Fruit fly (Drosophila melanogaster) whole organism, embryonic: Measurements from ENCODE around the gene Vlet.

Experiments
- Awh ChIP-seq: fragments of 200-800 bp; sonication (Bioruptor generic); IDR thresholded peaks from 2 replicates; pipeline ENCODE4, ENCODE4 v1.3.6; 2022; ENCODE audit warnings: missing biosample characterization, missing genetic modification characterization
- B-H2 ChIP-seq: fragments of 200-800 bp; sonication (Bioruptor generic); optimal IDR thresholded peaks from 2 replicates; lab custom pipeline; 2018; ENCODE audit warnings: missing biosample characterization, mild to moderate bottlenecking, missing genetic modification characterization
- Bdp1 ChIP-seq: fragments of 200-800 bp; sonication (Bioruptor generic); optimal IDR thresholded peaks from 3 replicates; lab custom pipeline; 2016; ENCODE audit warnings: missing biosample characterization, missing genetic modification characterization
- CG11696 ChIP-seq: fragments of 200-800 bp; sonication (Bioruptor generic); IDR thresholded peaks from 2 replicates; pipeline ENCODE4 v1.3.6; 2022; ENCODE audit warnings: missing biosample characterization, missing genetic modification characterization
- CG13894 ChIP-seq: fragments of 200-800 bp; sonication (Bioruptor generic); optimal IDR thresholded peaks from 3 replicates; lab custom pipeline; 2018; ENCODE audit warnings: missing biosample characterization, mild to moderate bottlenecking, missing genetic modification characterization, moderate library complexity
- CG14014 ChIP-seq: fragments of 200-800 bp; sonication (Bioruptor generic); IDR thresholded peaks from 2 replicates; pipeline ENCODE4 v1.3.6; 2022; ENCODE audit warnings: missing biosample characterization, missing genetic modification characterization
- CG14667 ChIP-seq: fragments of 200-800 bp; sonication (Bioruptor generic); IDR thresholded peaks from 2 replicates; pipeline ENCODE4 v1.3.6; 2022; ENCODE audit warnings: missing biosample characterization, missing genetic modification characterization
- CG16779 ChIP-seq: fragments of 200-800 bp; sonication (Bioruptor generic); IDR thresholded peaks from 2 replicates; pipeline ENCODE4 v1.3.6; 2022; ENCODE audit warnings: missing biosample characterization, missing genetic modification characterization
- CG17802 ChIP-seq: fragments of 200-800 bp; sonication (Bioruptor generic); optimal IDR thresholded peaks from 2 replicates; lab custom pipeline; 2018; ENCODE audit warnings: missing biosample characterization, mild to moderate bottlenecking, missing genetic modification characterization, moderate library complexity
- CG18011 ChIP-seq: fragments of 200-800 bp; sonication (Bioruptor generic); optimal IDR thresholded peaks from 2 replicates; lab custom pipeline; 2017; ENCODE audit warnings: missing biosample characterization, missing genetic modification characterization, mild to moderate bottlenecking, moderate library complexity, missing genotype
- CG18262 ChIP-seq: fragments of 200-800 bp; optimal IDR thresholded peaks from 3 replicates; lab custom pipeline; 2019; ENCODE audit warnings: missing biosample characterization, mild to moderate bottlenecking, missing genetic modification characterization, moderate library complexity
- CG31388 ChIP-seq: fragments of 200-800 bp; sonication (Bioruptor generic); optimal IDR thresholded peaks from 2 replicates; lab custom pipeline; 2016; ENCODE audit warnings: missing biosample characterization, missing genetic modification characterization
- CG3281 ChIP-seq: fragments of 200-800 bp; sonication (Bioruptor generic); optimal IDR thresholded peaks from 3 replicates; lab custom pipeline; 2017; ENCODE audit warnings: missing biosample characterization, mild to moderate bottlenecking, missing genetic modification characterization
- CG33557 ChIP-seq: fragments of 200-800 bp; sonication (Bioruptor generic); optimal IDR thresholded peaks from 2 replicates; lab custom pipeline; 2019; ENCODE audit warnings: missing biosample characterization, mild to moderate bottlenecking, missing genetic modification characterization, moderate library complexity
- CG7745 ChIP-seq: fragments of 200-800 bp; sonication (Bioruptor generic); optimal IDR thresholded peaks from 2 replicates; lab custom pipeline; 2018; ENCODE audit warnings: missing biosample characterization, mild to moderate bottlenecking, missing genetic modification characterization, moderate library complexity
- CG9932 ChIP-seq: fragments of 200-800 bp; sonication (Bioruptor generic); IDR thresholded peaks from 2 replicates; pipeline ENCODE4 v1.3.6; 2022; ENCODE audit warnings: missing biosample characterization, missing genetic modification characterization
- CkIIα-i1 ChIP-seq: fragments of 200-800 bp; sonication (Bioruptor generic); IDR thresholded peaks from 2 replicates; pipeline ENCODE4 v1.3.6; 2022; ENCODE audit warnings: missing biosample characterization, missing genetic modification characterization
- D19A ChIP-seq: fragments of 200-800 bp; optimal IDR thresholded peaks from 3 replicates; lab custom pipeline; 2019; ENCODE audit warnings: missing biosample characterization, mild to moderate bottlenecking, missing genetic modification characterization, moderate library complexity
- Eip74EF ChIP-seq, 2 experiments: fragments of 200-800 bp in 1 of 2; fragments of >200 bp in 1 of 2; sonication (Bioruptor generic) in 1 of 2; optimal IDR thresholded peaks; 2 replicates each; lab custom pipeline; 2017 to 2019; ENCODE audit warnings: missing biosample characterization in 2 of 2, missing genetic modification characterization in 2 of 2, mild to moderate bottlenecking in 1 of 2, moderate library complexity in 1 of 2
- GATAe ChIP-seq: fragments of 200-800 bp; sonication (Bioruptor generic); conservative IDR thresholded peaks from 2 replicates; pipeline ENCODE4 v1.3.6; 2022; ENCODE audit warnings: missing biosample characterization, missing genetic modification characterization
- Hmx ChIP-seq: fragments of 200-800 bp; sonication (Bioruptor generic); optimal IDR thresholded peaks from 2 replicates; lab custom pipeline; 2016; ENCODE audit warnings: missing biosample characterization, missing genetic modification characterization
- Hr3 ChIP-seq: fragments of 200-800 bp; sonication (Bioruptor generic); optimal IDR thresholded peaks from 3 replicates; lab custom pipeline; 2016; ENCODE audit warnings: missing biosample characterization, missing genetic modification characterization
- Kr ChIP-seq: fragments of 200-800 bp; sonication (Bioruptor generic); optimal IDR thresholded peaks from 2 replicates; lab custom pipeline; 2017; ENCODE audit warnings: missing biosample characterization, mild to moderate bottlenecking, missing genetic modification characterization
- MBD-R2 ChIP-seq: fragments of 200-800 bp; sonication (Bioruptor generic); IDR thresholded peaks from 2 replicates; pipeline ENCODE4 v1.3.6; 2022; ENCODE audit warnings: missing biosample characterization, missing genetic modification characterization
- Mad ChIP-seq: fragments of 200-800 bp; sonication (Bioruptor generic); optimal IDR thresholded peaks from 2 replicates; lab custom pipeline; 2016; ENCODE audit warnings: missing biosample characterization, missing genetic modification characterization
- Mes4 ChIP-seq: fragments of 200-800 bp; sonication (Bioruptor generic); optimal IDR thresholded peaks from 2 replicates; lab custom pipeline; 2016; ENCODE audit warnings: missing biosample characterization, missing genetic modification characterization
- NC2β ChIP-seq: fragments of 200-800 bp; sonication (Bioruptor generic); optimal IDR thresholded peaks from 2 replicates; lab custom pipeline; 2016; ENCODE audit warnings: missing biosample characterization, missing genetic modification characterization
- Neu2 ChIP-seq: fragments of 200-800 bp; sonication (Bioruptor generic); optimal IDR thresholded peaks from 3 replicates; lab custom pipeline; 2016; ENCODE audit warnings: missing biosample characterization, missing genetic modification characterization, borderline replicate concordance
- Oli ChIP-seq: fragments of 200-800 bp; sonication (Bioruptor generic); optimal IDR thresholded peaks from 2 replicates; lab custom pipeline; 2018; ENCODE audit warnings: missing biosample characterization, mild to moderate bottlenecking, missing genetic modification characterization, moderate library complexity
- Opbp ChIP-seq: fragments of 200-800 bp; sonication (Bioruptor generic); IDR thresholded peaks from 3 replicates; pipeline ENCODE4 v1.3.6; 2022; ENCODE audit warnings: missing biosample characterization, missing genetic modification characterization; ENCODE audit not compliant: partially characterized antibody
- Ptx1 ChIP-seq: fragments of 200-800 bp; sonication (Bioruptor generic); IDR thresholded peaks from 2 replicates; pipeline ENCODE4 v1.3.6; 2022; ENCODE audit warnings: missing biosample characterization, missing genetic modification characterization
- ab ChIP-seq: fragments of 200-800 bp; sonication (Bioruptor generic); optimal IDR thresholded peaks from 2 replicates; lab custom pipeline; 2016; ENCODE audit warnings: missing biosample characterization, missing genetic modification characterization
- ara ChIP-seq: fragments of 200-800 bp; sonication (Bioruptor generic); IDR thresholded peaks from 2 replicates; pipeline ENCODE4 v1.3.6; 2022; ENCODE audit warnings: missing biosample characterization, missing genetic modification characterization
- cato ChIP-seq: fragments of 200-800 bp; sonication (Bioruptor generic); optimal IDR thresholded peaks from 2 replicates; lab custom pipeline; 2016; ENCODE audit warnings: missing biosample characterization, missing genetic modification characterization, borderline replicate concordance
- caup ChIP-seq: fragments of 200-800 bp; sonication (Bioruptor generic); optimal IDR thresholded peaks from 3 replicates; lab custom pipeline; 2017; ENCODE audit warnings: missing biosample characterization, mild to moderate bottlenecking, missing genetic modification characterization, moderate library complexity; ENCODE audit not compliant: severe bottlenecking
- chinmo ChIP-seq: fragments of 200-800 bp; sonication (Bioruptor generic); IDR thresholded peaks from 4 replicates; pipeline ENCODE4 v1.3.6; 2022; ENCODE audit warnings: missing biosample characterization, missing genetic modification characterization; ENCODE audit not compliant: partially characterized antibody
- fd64A ChIP-seq: fragments of 200-800 bp; sonication (Bioruptor generic); optimal IDR thresholded peaks from 3 replicates; lab custom pipeline; 2018; ENCODE audit warnings: missing biosample characterization, mild to moderate bottlenecking, missing genetic modification characterization
- fd96Cb ChIP-seq: fragments of 200-800 bp; sonication (Bioruptor generic); optimal IDR thresholded peaks from 2 replicates; lab custom pipeline; 2018; ENCODE audit warnings: missing biosample characterization, mild to moderate bottlenecking, missing genetic modification characterization, moderate library complexity
- gce ChIP-seq: fragments of 200-800 bp; sonication (Bioruptor generic); IDR thresholded peaks from 3 replicates; pipeline ENCODE4 v1.3.6; 2022; ENCODE audit warnings: missing biosample characterization, missing genetic modification characterization
- gfzf ChIP-seq: fragments of 200-800 bp; sonication (Bioruptor generic); optimal IDR thresholded peaks from 2 replicates; lab custom pipeline; 2016; ENCODE audit warnings: missing biosample characterization, mild to moderate bottlenecking, missing genetic modification characterization, moderate library complexity
- gt ChIP-seq: fragments of 200-800 bp; sonication (Bioruptor generic); IDR thresholded peaks from 2 replicates; pipeline ENCODE4 v1.3.6; 2022; ENCODE audit warnings: missing biosample characterization, missing genetic modification characterization
- jing ChIP-seq: fragments of 200-800 bp; sonication (Bioruptor generic); optimal IDR thresholded peaks from 2 replicates; lab custom pipeline; 2018; ENCODE audit warnings: missing biosample characterization, mild to moderate bottlenecking, missing genetic modification characterization
- luna ChIP-seq: fragments of 200-800 bp; sonication (Bioruptor generic); optimal IDR thresholded peaks from 2 replicates; lab custom pipeline; 2016; ENCODE audit warnings: missing biosample characterization, missing genetic modification characterization
- mirr ChIP-seq: fragments of 200-800 bp; sonication (Bioruptor generic); optimal IDR thresholded peaks from 3 replicates; lab custom pipeline; 2018; ENCODE audit warnings: missing biosample characterization, mild to moderate bottlenecking, missing genetic modification characterization
- phol ChIP-seq: fragments of 200-800 bp; sonication (Bioruptor generic); optimal IDR thresholded peaks from 3 replicates; lab custom pipeline; 2018; ENCODE audit warnings: missing biosample characterization, mild to moderate bottlenecking, missing genetic modification characterization, moderate library complexity
- prd ChIP-seq, 3 experiments: fragments of >200 bp in 2 of 3; fragments of 200-800 bp in 1 of 3; sonication (Bioruptor generic) in 1 of 3; optimal IDR thresholded peaks in 2 of 3; IDR thresholded peaks in 1 of 3; 2 replicates in 2 of 3; 3 replicates in 1 of 3; pipeline versions ENCODE4 v1.3.6 to Lab custom; 2017 to 2022; ENCODE audit warnings: missing biosample characterization in 1 of 3, missing genetic modification characterization in 1 of 3
- sens ChIP-seq: fragments of 200-800 bp; sonication (Bioruptor generic); peaks from one replicate; lab custom pipeline; 2016; ENCODE audit warnings: missing biosample characterization, missing genetic modification characterization
- shn ChIP-seq: fragments of 200-800 bp; sonication (Bioruptor generic); optimal IDR thresholded peaks from 3 replicates; lab custom pipeline; 2016; ENCODE audit warnings: missing biosample characterization, missing genetic modification characterization
- slbo ChIP-seq: fragments of 200-800 bp; sonication (Bioruptor generic); IDR thresholded peaks from 2 replicates; pipeline ENCODE4 v1.3.6; 2022; ENCODE audit warnings: missing biosample characterization, missing genetic modification characterization
- vvl ChIP-seq: fragments of 200-800 bp; sonication (Bioruptor generic); IDR thresholded peaks from 2 replicates; pipeline ENCODE4 v1.3.6; 2022; ENCODE audit warnings: missing biosample characterization, missing genetic modification characterization
- zf30C ChIP-seq: fragments of 200-800 bp; sonication (Bioruptor generic); optimal IDR thresholded peaks from 3 replicates; lab custom pipeline; 2018; ENCODE audit warnings: missing biosample characterization, mild to moderate bottlenecking, missing genetic modification characterization

Vlet gene

DNA sequence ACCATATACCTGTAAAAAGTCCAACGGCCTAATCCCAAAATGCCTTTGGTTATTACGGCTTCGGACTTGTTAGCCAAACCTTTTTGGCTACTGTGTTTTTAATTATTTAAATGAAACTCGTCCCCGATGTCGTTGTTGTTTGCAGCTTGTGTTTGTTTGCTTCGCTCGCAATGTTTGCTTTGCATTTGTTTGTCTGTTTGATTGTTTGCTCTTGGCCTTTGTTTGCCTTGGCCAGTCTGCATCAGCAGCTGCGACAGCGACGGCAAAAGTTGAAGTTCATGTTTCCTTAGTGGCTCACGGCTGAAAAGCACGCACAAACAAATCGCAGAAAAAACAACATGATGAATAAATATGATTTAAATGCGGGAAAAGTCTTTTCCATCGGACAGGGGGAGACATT lies 17.9 kb downstream of the Vlet start (continued):
- TF ChIP-seq CG9932, result no peak
- TF ChIP-seq CG14014, result peak; percentile 38; the same call in 1 of the 2 replicates
- TF ChIP-seq zf30C (GFP tag; lab: Kevin White, UChicago), result no peak
- TF ChIP-seq gfzf (GFP tag; lab: Kevin White, UChicago), result no peak
- peak; percentile 67 for TF ChIP-seq fd64A
- TF ChIP-seq CG33557 (GFP tag; lab: Kevin White, UChicago), result no peak
- peak; percentile 51; the same call in 1 of the 2 replicates for TF ChIP-seq vvl (GFP tag; lab: Robert Waterston, UW)
- TF ChIP-seq Kr (GFP tag; lab: Kevin White, UChicago), result no peak
- TF ChIP-seq GATAe (GFP tag; lab: Robert Waterston, UW), result no peak
- no peak for TF ChIP-seq B-H2 (GFP tag; lab: Kevin White, UChicago)
- no peak for TF ChIP-seq CkIIα-i1 (GFP tag; lab: Robert Waterston, UW)
- no peak for TF ChIP-seq CG7745 (tag; lab: Kevin White, UChicago)
- TF ChIP-seq Eip74EF (GFP tag; optimal IDR thresholded peaks at IDR 0.05; lab: Kevin White, UChicago), result peak in 1 of 2 experiments; percentile 11
- TF ChIP-seq cato (GFP tag; lab: Kevin White, UChicago), result no peak
- 0 out of 2 replicates have a peak, but pooled peaks have one; percentile 14 for TF ChIP-seq slbo
- TF ChIP-seq Neu2 (GFP tag; lab: Kevin White, UChicago), result no peak
- TF ChIP-seq ara (GFP tag; lab: Robert Waterston, UW), result peak; percentile 40; the same call in 1 of the 2 replicates
- no peak for TF ChIP-seq mirr (GFP tag; lab: Kevin White, UChicago)
- no peak for TF ChIP-seq CG17802 (tag; lab: Kevin White, UChicago)
- no peak for TF ChIP-seq luna
- TF ChIP-seq Ptx1, result no peak
- TF ChIP-seq Bdp1 (GFP tag; lab: Kevin White, UChicago), result no peak
- TF ChIP-seq Hmx, result no peak
- TF ChIP-seq Awh (GFP tag; lab: Robert Waterston, UW), result peak; percentile 67; the same call in 1 of the 2 replicates
- TF ChIP-seq CG13894 (tag; lab: Kevin White, UChicago), result no peak
- peak; percentile 72; the same call in 1 of the 3 replicates for TF ChIP-seq gce (GFP tag; lab: Robert Waterston, UW)
- no peak for TF ChIP-seq Hr3 (GFP tag; lab: Kevin White, UChicago)
- no peak for TF ChIP-seq ab (GFP tag; lab: Kevin White, UChicago)
- TF ChIP-seq Mad (GFP tag; lab: Kevin White, UChicago), result no peak
- no peak for TF ChIP-seq MBD-R2 (GFP tag; lab: Robert Waterston, UW)
- TF ChIP-seq CG14667 (GFP tag; lab: Robert Waterston, UW), result no peak
- TF ChIP-seq sens, result peak; percentile 55
- no peak for TF ChIP-seq chinmo (GFP tag; lab: Robert Waterston, UW)
- no peak for TF ChIP-seq CG11696 (GFP tag; lab: Robert Waterston, UW)
- TF ChIP-seq Opbp (GFP tag; lab: Robert Waterston, UW), result no peak
- TF ChIP-seq prd (optimal IDR thresholded peaks at IDR 0.05; lab: Kevin White, UChicago), result no peak
- no peak for TF ChIP-seq prd (GFP tag; IDR thresholded peaks at IDR 0.05; lab: Robert Waterston, UW)
- no peak for TF ChIP-seq phol (tag; lab: Kevin White, UChicago)
- peak; percentile 9 for TF ChIP-seq NC2β (GFP tag; lab: Kevin White, UChicago)
- TF ChIP-seq jing (GFP tag; lab: Kevin White, UChicago), result no peak
- TF ChIP-seq shn, result no peak
- no peak for TF ChIP-seq fd96Cb
- TF ChIP-seq CG3281, result no peak
- peak; percentile 52 for TF ChIP-seq Mes4 (GFP tag; lab: Kevin White, UChicago)
- TF ChIP-seq CG18262 (tag; lab: Kevin White, UChicago), result peak; percentile 33
- no peak for TF ChIP-seq CG18011 (GFP tag; lab: Kevin White, UChicago)
- no peak for TF ChIP-seq D19A (tag; lab: Kevin White, UChicago)
- TF ChIP-seq gt (GFP tag; lab: Robert Waterston, UW), result no peak
- no peak for TF ChIP-seq CG31388
- TF ChIP-seq caup (GFP tag; lab: Kevin White, UChicago), result peak; percentile 11
- no peak for TF ChIP-seq Oli (tag; lab: Kevin White, UChicago)
- TF ChIP-seq CG16779, result no peak
